Worm (Caenorhabditis elegans): Measurements from ENCODE around the gene bcat-1.
A peak's percentile ranks its signal among the peaks of the same experiment; 100 is the strongest.

bcat-1 gene

ce11 chrX:12860711-12861287 is 16.5 kb upstream of the bcat-1 start, which contains the start of gene T14G8.3 (continued):
- peak; percentile 17 for TF ChIP-seq aly-2 (tag; optimal IDR thresholded peaks at IDR 0.05)
- peak; percentile 67 for TF ChIP-seq nhr-71 (tag; optimal IDR thresholded peaks at IDR 0.05)
- peak; percentile 62 for TF ChIP-seq swsn-7 (tag; optimal IDR thresholded peaks at IDR 0.05)
- peak; percentile 29 to 53 (median 50) for TF ChIP-seq ceh-82 (tag; optimal IDR thresholded peaks at IDR 0.05)
- no peak for TF ChIP-seq ceh-63 (GFP tag; optimal IDR thresholded peaks at IDR 0.05)
- no peak for TF ChIP-seq skn-1 (tag; optimal IDR thresholded peaks at IDR 0.05)
- TF ChIP-seq efl-3 (GFP tag; optimal IDR thresholded peaks at IDR 0.05), result no peak
- no peak for TF ChIP-seq tlp-1 (tag; optimal IDR thresholded peaks at IDR 0.05)
- no peak for TF ChIP-seq sup-37 (GFP tag; optimal IDR thresholded peaks at IDR 0.05)
- peak; percentile 47 for TF ChIP-seq nhr-47 (tag; optimal IDR thresholded peaks at IDR 0.05)
- TF ChIP-seq lin-35 (GFP tag; optimal IDR thresholded peaks at IDR 0.05), result peak; percentile 3 to 73
- no peak for TF ChIP-seq C34B4.2 (tag; optimal IDR thresholded peaks at IDR 0.05)
- no peak for TF ChIP-seq hpl-2 (GFP tag; optimal IDR thresholded peaks at IDR 0.05)
- TF ChIP-seq rnt-1 (tag; optimal IDR thresholded peaks at IDR 0.05), result peak; percentile 53
- TF ChIP-seq fkh-8 (tag; optimal IDR thresholded peaks at IDR 0.05), result no peak
- TF ChIP-seq ceh-90 (tag; optimal IDR thresholded peaks at IDR 0.05), result no peak
- peak; percentile 48 for TF ChIP-seq nhr-19 (GFP tag; conservative IDR thresholded peaks at IDR 0.05)
- TF ChIP-seq efl-1 (optimal IDR thresholded peaks at IDR 0.05), result peak; percentile 29 to 51
- peak; percentile 5 to 91 for TF ChIP-seq efl-1 (GFP tag; optimal IDR thresholded peaks at IDR 0.05 in 1 of 2)
- TF ChIP-seq alr-1 (tag; optimal IDR thresholded peaks at IDR 0.05; ENCODE audit: borderline replicate concordance), result no peak
- TF ChIP-seq fos-1 (tag; optimal IDR thresholded peaks at IDR 0.05), result no peak
- TF ChIP-seq mep-1 (tag; optimal IDR thresholded peaks at IDR 0.05), result peak; percentile 83
- no peak for TF ChIP-seq pag-3 (tag; optimal IDR thresholded peaks at IDR 0.05; ENCODE audit: borderline replicate concordance, insufficient read depth)
- peak; percentile 34 for TF ChIP-seq dsc-1 (tag; optimal IDR thresholded peaks at IDR 0.05)
- TF ChIP-seq ces-1 (GFP tag; optimal IDR thresholded peaks at IDR 0.05), result no peak
- no peak for TF ChIP-seq grh-1 (GFP tag; IDR thresholded peaks at IDR 0.05)
- no peak for TF ChIP-seq unc-30 (tag; optimal IDR thresholded peaks at IDR 0.05)

ce11 chrX:12862509-12862908 is 14.8 kb upstream of the bcat-1 start, which contains the start of gene T14G8.6:
T14G8.6 (minus strand) TSS chrX:12862846.
- no peak for TF ChIP-seq pax-3 (tag; optimal IDR thresholded peaks at IDR 0.05)
- TF ChIP-seq lin-39 (tag; optimal IDR thresholded peaks at IDR 0.05), result no peak
- TF ChIP-seq mef-2 (tag; optimal IDR thresholded peaks at IDR 0.05), result no peak
- no peak for TF ChIP-seq mep-1 (tag; optimal IDR thresholded peaks at IDR 0.05)
- no peak for TF ChIP-seq tlp-1 (tag; optimal IDR thresholded peaks at IDR 0.05)
- TF ChIP-seq unc-86 (tag; optimal IDR thresholded peaks at IDR 0.05), result no peak

ce11 chrX:12863262-12863661 is 14.0 kb upstream of the bcat-1 start:
- TF ChIP-seq nhr-20 (tag; optimal IDR thresholded peaks at IDR 0.05) (no peak), egl-27 (tag; optimal IDR thresholded peaks at IDR 0.05) (no peak), elt-2 (tag; optimal IDR thresholded peaks at IDR 0.05) (no peak), skn-1 (tag; optimal IDR thresholded peaks at IDR 0.05) (no peak), nhr-85 (tag) (no peak), nhr-84 (tag; optimal IDR thresholded peaks at IDR 0.05) (no peak), jun-1 (tag; optimal IDR thresholded peaks at IDR 0.05) (no peak), alr-1 (tag; optimal IDR thresholded peaks at IDR 0.05; ENCODE audit: borderline replicate concordance) (no peak), lin-39 (tag; optimal IDR thresholded peaks at IDR 0.05) (no peak), nhr-28 (tag; optimal IDR thresholded peaks at IDR 0.05) (no peak), xbp-1 (tag; optimal IDR thresholded peaks at IDR 0.05) (no peak), nhr-11 (tag; optimal IDR thresholded peaks at IDR 0.05) (no peak), pqm-1 (tag; optimal IDR thresholded peaks at IDR 0.05) (no peak), nhr-90 (tag; optimal IDR thresholded peaks at IDR 0.05; ENCODE audit: poor library complexity) (no peak), C16A3.4 (tag; optimal IDR thresholded peaks at IDR 0.05) (no peak), fos-1 (tag; optimal IDR thresholded peaks at IDR 0.05) (no peak), mep-1 (tag; optimal IDR thresholded peaks at IDR 0.05) (no peak), dsc-1 (tag; optimal IDR thresholded peaks at IDR 0.05) (no peak), nhr-47 (tag; optimal IDR thresholded peaks at IDR 0.05) (no peak), F16B12.6 (tag; optimal IDR thresholded peaks at IDR 0.05) (no peak)

Data from whole organism, L1 larva.